Worm (Caenorhabditis elegans) whole organism, young adult: ENCODE measurements around the gene T27E7.4.

ENCODE experiments used
- C17E4.6 ChIP-seq: fragments of 200-800 bp; sonication (Bioruptor generic); IDR thresholded peaks from 2 replicates; pipeline ENCODE4 v1.3.6; 2022; ENCODE audit warnings: missing genetic modification reagents, missing genetic modification characterization, missing compliant biosample characterization
- D2030.7 ChIP-seq: fragments of 200-800 bp; sonication (Bioruptor generic); IDR thresholded peaks from 2 replicates; pipeline ENCODE4 v1.3.6; 2022; ENCODE audit warnings: missing genetic modification reagents, missing genetic modification characterization, missing compliant biosample characterization
- F33H1.4 ChIP-seq: fragments of 200-800 bp; sonication (Bioruptor generic); IDR thresholded peaks from 2 replicates; pipeline ENCODE4 v1.3.6; 2022; ENCODE audit warnings: missing genetic modification reagents, missing genetic modification characterization, missing compliant biosample characterization
- F37B4.10 ChIP-seq: fragments of 200-800 bp; sonication (Bioruptor generic); IDR thresholded peaks from 2 replicates; pipeline ENCODE4 v1.3.6; 2022; ENCODE audit warnings: missing genetic modification characterization, missing compliant biosample characterization
- F39B2.1 ChIP-seq: fragments of 200-800 bp; sonication (Bioruptor generic); IDR thresholded peaks from 2 replicates; pipeline ENCODE4 v1.3.6; 2022; ENCODE audit warnings: missing genetic modification reagents, missing genetic modification characterization, missing compliant biosample characterization
- F49E8.2 ChIP-seq: sonication (generic microtip); optimal IDR thresholded peaks from 3 replicates; lab custom pipeline; 2017; ENCODE audit warnings: missing genetic modification characterization, mild to moderate bottlenecking, missing compliant biosample characterization, antibody characterized with exemption, moderate library complexity; ENCODE audit not compliant: insufficient read depth
- F52B5.7 ChIP-seq: sonication (generic microtip); optimal IDR thresholded peaks from 2 replicates; lab custom pipeline; 2016; ENCODE audit warnings: mild to moderate bottlenecking, missing genetic modification characterization, missing compliant biosample characterization
- F55B11.4 ChIP-seq: sonication (generic microtip); optimal IDR thresholded peaks from 2 replicates; lab custom pipeline; 2016; ENCODE audit warnings: missing compliant biosample characterization, missing genetic modification characterization, borderline replicate concordance; ENCODE audit not compliant: insufficient read depth
- T26A5.8 ChIP-seq: sonication (generic microtip); optimal IDR thresholded peaks from 2 replicates; lab custom pipeline; 2016; ENCODE audit warnings: missing genetic modification characterization, missing compliant biosample characterization
- Y56A3A.18 ChIP-seq: fragments of 200-800 bp; sonication (Bioruptor generic); IDR thresholded peaks from 2 replicates; pipeline ENCODE4 v1.3.6; 2022; ENCODE audit warnings: missing genetic modification reagents, missing genetic modification characterization, missing compliant biosample characterization
- aptf-2 ChIP-seq: fragments of 200-800 bp; sonication (Bioruptor generic); conservative IDR thresholded peaks from 2 replicates; pipeline ENCODE4 v1.3.6; 2022; ENCODE audit warnings: missing genetic modification reagents, missing genetic modification characterization, missing compliant biosample characterization
- atf-7 ChIP-seq: sonication (generic microtip); optimal IDR thresholded peaks from 2 replicates; lab custom pipeline; 2017; ENCODE audit warnings: mild to moderate bottlenecking, missing genetic modification characterization, missing compliant biosample characterization
- athp-1 ChIP-seq: sonication (generic microtip); optimal IDR thresholded peaks from 2 replicates; lab custom pipeline; 2017; ENCODE audit warnings: mild to moderate bottlenecking, missing genetic modification characterization, missing compliant biosample characterization
- attf-6 ChIP-seq: fragments of 200-800 bp; sonication (Bioruptor generic); IDR thresholded peaks from 2 replicates; pipeline ENCODE4 v1.3.6; 2022; ENCODE audit warnings: missing genetic modification reagents, missing genetic modification characterization, missing compliant biosample characterization
- ccch-3 ChIP-seq: fragments of 200-800 bp; sonication (Bioruptor generic); optimal IDR thresholded peaks from 2 replicates; lab custom pipeline; 2018; ENCODE audit warnings: mild to moderate bottlenecking, missing genetic modification characterization, missing compliant biosample characterization
- dox-1 ChIP-seq: fragments of 200-800 bp; sonication (Bioruptor generic); IDR thresholded peaks from 2 replicates; pipeline ENCODE4 v1.3.6; 2022; ENCODE audit warnings: missing genetic modification reagents, missing genetic modification characterization, missing compliant biosample characterization
- efl-1 ChIP-seq: fragments of 150-350 bp; optimal IDR thresholded peaks from 2 replicates; lab custom pipeline; 2014; ENCODE audit warnings: missing biosample characterization, missing genetic modification reagents, missing genetic modification characterization
- egrh-3 ChIP-seq: fragments of 200-800 bp; sonication (Bioruptor generic); IDR thresholded peaks from 2 replicates; pipeline ENCODE4 v1.3.6; 2022; ENCODE audit warnings: missing genetic modification reagents, missing genetic modification characterization, missing compliant biosample characterization
- gei-17 ChIP-seq: fragments of 200-800 bp; sonication (Bioruptor generic); optimal IDR thresholded peaks from 2 replicates; lab custom pipeline; 2018; ENCODE audit warnings: mild to moderate bottlenecking, missing genetic modification characterization, missing compliant biosample characterization
- him-1 ChIP-seq: sonication (generic microtip); optimal IDR thresholded peaks from 2 replicates; lab custom pipeline; 2016; ENCODE audit warnings: missing genotype, missing genetic modification reagents, missing genetic modification characterization, missing compliant biosample characterization
- hlh-12 ChIP-seq: sonication (generic microtip); optimal IDR thresholded peaks from 2 replicates; lab custom pipeline; 2016; ENCODE audit warnings: missing genetic modification characterization, missing compliant biosample characterization
- hmg-1.2 ChIP-seq: fragments of 200-800 bp; sonication (Bioruptor generic); IDR thresholded peaks from 2 replicates; pipeline ENCODE4 v1.3.6; 2022; ENCODE audit warnings: missing genetic modification reagents, missing genetic modification characterization, missing compliant biosample characterization
- hsf-1 ChIP-seq: fragments of 200-800 bp; sonication (Bioruptor generic); IDR thresholded peaks from 2 replicates; pipeline ENCODE4 v1.3.6; 2022; ENCODE audit warnings: missing genetic modification reagents, missing genetic modification characterization, missing compliant biosample characterization
- lin-35 ChIP-seq, 3 experiments: fragments of 150-350 bp in 2 of 3; sonication (generic microtip) in 1 of 3; optimal IDR thresholded peaks; 2 replicates each; lab custom pipeline; 2014 to 2018; ENCODE audit warnings: missing biosample characterization in 3 of 3, missing genetic modification characterization in 3 of 3, missing genetic modification reagents in 3 of 3
- lin-40 ChIP-seq: sonication (generic microtip); optimal IDR thresholded peaks from 2 replicates; lab custom pipeline; 2016; ENCODE audit warnings: missing genetic modification characterization, mild to moderate bottlenecking, missing compliant biosample characterization, missing genotype, missing genetic modification reagents
- lir-1 ChIP-seq: fragments of 200-800 bp; sonication (Bioruptor generic); conservative IDR thresholded peaks from 2 replicates; pipeline ENCODE4 v1.3.6; 2022; ENCODE audit warnings: missing genetic modification reagents, missing genetic modification characterization, missing compliant biosample characterization
- lsl-1 ChIP-seq: fragments of 200-800 bp; sonication (Bioruptor generic); optimal IDR thresholded peaks from 2 replicates; lab custom pipeline; 2018; ENCODE audit warnings: mild to moderate bottlenecking, missing genetic modification characterization, moderate library complexity, missing compliant biosample characterization
- lsy-27 ChIP-seq: sonication (generic microtip); optimal IDR thresholded peaks from 2 replicates; lab custom pipeline; 2017; ENCODE audit warnings: missing genetic modification characterization, mild to moderate bottlenecking, missing compliant biosample characterization, antibody characterized with exemption, missing genotype, borderline replicate concordance; ENCODE audit not compliant: insufficient read depth
- madf-8 ChIP-seq: fragments of 200-800 bp; sonication (Bioruptor generic); conservative IDR thresholded peaks from 2 replicates; pipeline ENCODE4 v1.3.6; 2022; ENCODE audit warnings: missing genetic modification reagents, missing genetic modification characterization, missing compliant biosample characterization
- nhr-179 ChIP-seq: sonication (generic microtip); optimal IDR thresholded peaks from 2 replicates; lab custom pipeline; 2016; ENCODE audit warnings: mild to moderate bottlenecking, missing genetic modification characterization, missing compliant biosample characterization
- repo-1 ChIP-seq: sonication (generic microtip); optimal IDR thresholded peaks from 2 replicates; lab custom pipeline; 2017; ENCODE audit warnings: mild to moderate bottlenecking, missing genetic modification characterization, missing compliant biosample characterization
- snpc-1.1 ChIP-seq: sonication (generic microtip); optimal IDR thresholded peaks from 2 replicates; lab custom pipeline; 2017; ENCODE audit warnings: missing genetic modification characterization, mild to moderate bottlenecking, missing compliant biosample characterization, antibody characterized with exemption, moderate library complexity, missing genotype, missing genetic modification reagents; ENCODE audit not compliant: insufficient read depth
- snpc-4 ChIP-seq, 5 experiments: fragments of 150-350 bp in 1 of 5; sonication (generic microtip) in 4 of 5; optimal IDR thresholded peaks; 2 replicates each; lab custom pipeline; 2014 to 2018; ENCODE audit warnings: missing genetic modification characterization in 5 of 5, missing biosample characterization in 3 of 5, antibody characterized with exemption in 2 of 5, mild to moderate bottlenecking in 2 of 5, missing compliant biosample characterization in 2 of 5, missing genotype in 2 of 5, moderate library complexity in 2 of 5, missing genetic modification reagents in 1 of 5
- somi-1 ChIP-seq: fragments of 200-800 bp; sonication (Bioruptor generic); optimal IDR thresholded peaks from 2 replicates; lab custom pipeline; 2018; ENCODE audit warnings: mild to moderate bottlenecking, missing genetic modification characterization, missing compliant biosample characterization
- sptf-2 ChIP-seq: fragments of 200-800 bp; sonication (Bioruptor generic); optimal IDR thresholded peaks from 2 replicates; lab custom pipeline; 2018; ENCODE audit warnings: mild to moderate bottlenecking, missing genetic modification characterization, missing compliant biosample characterization
- tbx-9 ChIP-seq: sonication (generic microtip); optimal IDR thresholded peaks from 2 replicates; lab custom pipeline; 2016; ENCODE audit warnings: borderline replicate concordance, missing genetic modification characterization, inconsistent platforms, missing compliant biosample characterization
- unc-62 ChIP-seq: fragments of 150-350 bp; optimal IDR thresholded peaks from 2 replicates; lab custom pipeline; 2014; ENCODE audit warnings: missing biosample characterization, missing genetic modification reagents, missing genetic modification characterization
- zfh-2 ChIP-seq: fragments of 200-800 bp; sonication (Bioruptor generic); conservative IDR thresholded peaks from 2 replicates; pipeline ENCODE4 v1.3.6; 2022; ENCODE audit warnings: missing genetic modification reagents, missing genetic modification characterization, missing compliant biosample characterization
- zim-3 ChIP-seq: sonication (generic microtip); optimal IDR thresholded peaks from 2 replicates; lab custom pipeline; 2017; ENCODE audit warnings: mild to moderate bottlenecking, missing genetic modification characterization, moderate library complexity, missing compliant biosample characterization
- ztf-22 ChIP-seq: fragments of 200-800 bp; sonication (Bioruptor generic); optimal IDR thresholded peaks from 2 replicates; lab custom pipeline; 2018; ENCODE audit warnings: mild to moderate bottlenecking, missing genetic modification characterization, moderate library complexity, missing compliant biosample characterization
- ztf-28 ChIP-seq: fragments of 200-800 bp; sonication (Bioruptor generic); IDR thresholded peaks from 2 replicates; pipeline ENCODE4 v1.3.6; 2022; ENCODE audit warnings: missing genetic modification reagents, missing genetic modification characterization, missing compliant biosample characterization
- ztf-6 ChIP-seq: fragments of 200-800 bp; sonication (Bioruptor generic); IDR thresholded peaks from 2 replicates; pipeline ENCODE4 v1.3.6; 2022; ENCODE audit warnings: missing genetic modification reagents, missing genetic modification characterization, missing compliant biosample characterization

Gene T27E7.4

DNA sequence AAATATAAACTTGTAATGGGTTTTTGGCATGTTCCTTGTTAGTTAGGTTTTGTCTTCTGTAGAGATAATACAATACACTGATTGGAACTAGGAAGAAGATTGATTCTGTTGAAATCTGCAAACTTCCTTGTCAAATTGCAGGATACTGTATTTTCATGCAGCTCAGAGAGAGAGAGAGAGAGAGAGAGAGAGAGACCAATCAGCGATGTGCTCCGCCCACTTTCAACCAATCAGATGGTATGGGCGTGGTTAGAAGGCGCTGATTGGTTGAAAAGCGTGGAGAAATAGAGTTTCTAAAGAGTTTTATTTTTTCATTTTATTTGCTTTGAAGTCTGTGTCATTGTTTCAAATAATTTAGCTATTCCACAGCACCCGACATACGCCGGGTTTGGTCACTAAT lies 12.4 kb upstream of the T27E7.4 start:
- TF ChIP-seq aptf-2 (GFP tag; lab: Robert Waterston, UW) (no peak), F33H1.4 (GFP tag; lab: Robert Waterston, UW) (no peak), nhr-179 (tag; lab: Kevin White, UChicago) (no peak), ccch-3 (GFP tag; lab: Kevin White, UChicago) (no peak), tbx-9 (tag; lab: Kevin White, UChicago) (no peak), T26A5.8 (tag; lab: Kevin White, UChicago) (no peak), lir-1 (GFP tag; lab: Robert Waterston, UW) (no peak), athp-1 (tag; lab: Kevin White, UChicago) (no peak)

DNA sequence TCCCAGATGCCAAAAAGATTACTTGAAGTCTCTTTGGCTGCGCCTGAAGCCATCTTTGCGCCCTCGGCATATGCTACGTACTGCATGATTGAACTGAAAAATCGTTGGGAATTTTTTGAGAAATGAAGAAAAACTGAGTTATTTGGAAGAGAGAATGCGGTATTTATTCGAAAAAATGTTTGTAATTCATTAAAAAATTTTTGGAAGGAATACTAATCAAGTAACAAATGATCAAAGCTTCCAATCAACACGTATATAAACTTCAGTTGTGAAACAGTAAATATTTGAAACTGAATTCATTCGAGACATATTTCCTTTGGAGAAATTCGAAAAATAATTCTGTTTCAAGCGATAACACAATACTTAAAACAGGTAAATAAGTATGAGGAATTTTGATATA lies 7.7 kb upstream of the T27E7.4 start, which contains the start of gene pals-29:
Gene pals-29 (minus strand): TSS at position 101 of the 400 bp plus-strand sequence.
- no peak for TF ChIP-seq F55B11.4 (tag; lab: Kevin White, UChicago)
- TF ChIP-seq egrh-3: no peak
- no peak for TF ChIP-seq F52B5.7 (tag; lab: Kevin White, UChicago)
- TF ChIP-seq ztf-22 (GFP tag; lab: Kevin White, UChicago): no peak
- no peak for TF ChIP-seq lin-35 (GFP tag; optimal IDR thresholded peaks at IDR 0.05; lab: Kevin White, UChicago)
- TF ChIP-seq hsf-1: no peak

DNA sequence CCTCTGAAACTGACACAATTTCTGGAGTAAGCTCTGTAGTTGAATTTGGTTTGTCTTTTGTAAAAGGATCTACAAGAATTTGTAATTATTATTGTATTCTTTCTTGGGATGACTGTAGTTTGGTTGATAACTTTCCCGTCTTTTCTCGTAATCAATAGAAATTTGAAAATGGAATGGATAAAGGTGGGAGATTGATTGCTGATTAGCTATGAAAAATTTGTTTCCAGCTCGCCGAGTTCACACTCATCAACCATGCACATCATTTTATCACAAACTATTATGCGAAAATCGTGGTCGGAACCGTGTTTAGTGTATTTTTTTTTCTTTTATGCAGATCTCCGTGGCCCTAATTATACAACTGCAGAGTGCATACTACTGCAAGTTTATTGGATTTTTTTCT lies 2.0 kb upstream of the T27E7.4 start, which contains the start of gene T27E7.5:
Gene T27E7.5 (plus strand): TSS at position 253 of the 400 bp plus-strand sequence.
- TF ChIP-seq him-1 (tag; lab: Kevin White, UChicago) (no peak), hsf-1 (no peak), snpc-1.1 (tag; lab: Kevin White, UChicago) (no peak), aptf-2 (GFP tag; lab: Robert Waterston, UW) (no peak), zfh-2 (no peak), lir-1 (GFP tag; lab: Robert Waterston, UW) (no peak), tbx-9 (tag; lab: Kevin White, UChicago) (no peak), Y56A3A.18 (GFP tag; lab: Robert Waterston, UW) (no peak), lsl-1 (GFP tag; lab: Kevin White, UChicago) (no peak), ztf-28 (no peak), unc-62 (no peak), snpc-4 (GFP tag; optimal IDR thresholded peaks at IDR 0.05; lab: Kevin White, UChicago) (no peak), snpc-4 (tag; optimal IDR thresholded peaks at IDR 0.05; lab: Kevin White, UChicago) (no peak), lin-40 (tag; lab: Kevin White, UChicago) (no peak)
- TF ChIP-seq, all 124 proteins: peak for 0

DNA sequence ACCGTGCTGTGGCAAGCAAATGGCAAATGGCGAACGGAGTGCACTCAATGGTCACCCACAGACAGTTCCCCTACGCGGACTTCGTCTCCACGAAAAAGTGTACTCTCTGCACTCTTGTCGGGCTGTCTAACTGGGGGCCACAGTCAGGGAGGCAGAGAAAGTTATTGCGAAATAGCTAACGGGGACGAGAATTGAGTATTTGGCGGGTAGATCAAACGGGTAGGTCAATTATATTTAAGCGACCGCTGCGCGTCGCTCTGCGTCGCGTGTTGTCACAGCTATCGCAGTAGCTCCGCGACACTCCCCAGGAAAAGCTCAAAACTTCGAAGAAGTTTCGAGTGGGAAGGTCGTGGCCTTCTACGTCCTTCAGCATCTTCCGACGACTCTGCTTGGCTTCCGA lies 2.5 kb downstream of the T27E7.4 start:
- TF ChIP-seq gei-17 (GFP tag; lab: Kevin White, UChicago) (no peak), lin-40 (tag; lab: Kevin White, UChicago) (no peak), F49E8.2 (tag; lab: Kevin White, UChicago) (no peak), attf-6 (GFP tag; lab: Robert Waterston, UW) (0 out of 2 replicates have a peak, but pooled peaks have one; percentile 46), hlh-12 (no peak), dox-1 (GFP tag; lab: Robert Waterston, UW) (0 out of 2 replicates have a peak, but pooled peaks have one; percentile 18), D2030.7 (GFP tag; lab: Robert Waterston, UW) (no peak), somi-1 (no peak), hmg-1.2 (GFP tag; lab: Robert Waterston, UW) (no peak; the same call in 1 of the 2 replicates), ztf-6 (no peak), F39B2.1 (GFP tag; lab: Robert Waterston, UW) (no peak), athp-1 (tag; lab: Kevin White, UChicago) (no peak), zim-3 (tag; lab: Kevin White, UChicago) (no peak), ccch-3 (GFP tag; lab: Kevin White, UChicago) (no peak), sptf-2 (GFP tag; lab: Kevin White, UChicago) (no peak), F37B4.10 (GFP tag; lab: Robert Waterston, UW) (no peak), C17E4.6 (GFP tag; lab: Robert Waterston, UW) (no peak), repo-1 (tag; lab: Kevin White, UChicago) (no peak), madf-8 (GFP tag; lab: Robert Waterston, UW) (no peak), efl-1 (GFP tag; lab: Kevin White, UChicago) (peak; percentile 30), lsy-27 (tag; lab: Kevin White, UChicago) (no peak), atf-7 (tag; lab: Kevin White, UChicago) (no peak), snpc-1.1 (tag; lab: Kevin White, UChicago) (no peak)
